Fruit fly (Drosophila melanogaster): ENCODE results near the gene Rtel1.

Rtel1 gene

DNA sequence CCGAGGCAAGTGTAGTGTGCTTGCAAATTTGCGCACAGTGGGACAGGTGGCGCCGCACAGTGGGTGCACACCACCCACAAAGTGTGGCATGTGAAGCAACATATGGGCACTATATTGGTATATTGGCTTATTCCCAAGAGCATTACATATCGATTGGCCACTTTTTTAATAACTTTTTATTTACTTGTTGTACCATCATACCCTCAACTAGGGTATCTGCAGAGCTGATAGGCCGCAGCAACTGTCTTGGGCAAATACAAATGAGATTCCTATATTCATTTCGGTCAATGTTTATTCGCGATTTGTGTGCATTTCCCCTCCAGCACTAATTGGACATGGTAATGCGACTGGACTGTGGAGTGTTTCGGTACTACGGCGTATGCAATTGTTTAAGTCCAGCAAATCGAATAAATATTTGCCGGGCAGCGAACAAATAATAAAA, 22.8 kb upstream of the Rtel1 start (continued):
- TF ChIP-seq CG15514 (GFP tag; optimal IDR thresholded peaks at IDR 0.05) = peak; percentile 6
- TF ChIP-seq gcm (GFP tag; optimal IDR thresholded peaks at IDR 0.05) = peak; percentile 35
- TF ChIP-seq unc-4 (GFP tag; IDR thresholded peaks at IDR 0.05; ENCODE audit: partially characterized antibody) = no peak
- TF ChIP-seq CG32532 (GFP tag; IDR thresholded peaks at IDR 0.05) = peak; percentile 36; the same call in 1 of the 2 replicates
- peak; percentile 51; the same call in 1 of the 3 replicates for TF ChIP-seq CG11093 (GFP tag; IDR thresholded peaks at IDR 0.05)
- TF ChIP-seq CG8944 (GFP tag; optimal IDR thresholded peaks at IDR 0.05) = peak; percentile 65
- peak; percentile 39 for TF ChIP-seq CG12219 (GFP tag; optimal IDR thresholded peaks at IDR 0.05)
- peak; percentile 27 for TF ChIP-seq fd96Cb (tag; optimal IDR thresholded peaks at IDR 0.05)
- peak; percentile 26 for TF ChIP-seq CG6654 (GFP tag; optimal IDR thresholded peaks at IDR 0.05)
- peak; percentile 64 for TF ChIP-seq CG17359 (tag; optimal IDR thresholded peaks at IDR 0.05)
- peak; percentile 49 for TF ChIP-seq CG11723 (GFP tag; optimal IDR thresholded peaks at IDR 0.05)
- peak; percentile 67 for TF ChIP-seq gem (tag; optimal IDR thresholded peaks at IDR 0.05)
- TF ChIP-seq Hey (tag; optimal IDR thresholded peaks at IDR 0.05) = no peak
- TF ChIP-seq CG10431 (GFP tag; optimal IDR thresholded peaks at IDR 0.05) = no peak
- peak; percentile 46 for TF ChIP-seq phol (tag; optimal IDR thresholded peaks at IDR 0.05)
- TF ChIP-seq ac (GFP tag; optimal IDR thresholded peaks at IDR 0.05) = peak; percentile 22
- TF ChIP-seq CG31441 (GFP tag; IDR thresholded peaks at IDR 0.05) = peak; percentile 67
- no peak for TF ChIP-seq CG6791 (GFP tag; IDR thresholded peaks at IDR 0.05; ENCODE audit: partially characterized antibody)

DNA sequence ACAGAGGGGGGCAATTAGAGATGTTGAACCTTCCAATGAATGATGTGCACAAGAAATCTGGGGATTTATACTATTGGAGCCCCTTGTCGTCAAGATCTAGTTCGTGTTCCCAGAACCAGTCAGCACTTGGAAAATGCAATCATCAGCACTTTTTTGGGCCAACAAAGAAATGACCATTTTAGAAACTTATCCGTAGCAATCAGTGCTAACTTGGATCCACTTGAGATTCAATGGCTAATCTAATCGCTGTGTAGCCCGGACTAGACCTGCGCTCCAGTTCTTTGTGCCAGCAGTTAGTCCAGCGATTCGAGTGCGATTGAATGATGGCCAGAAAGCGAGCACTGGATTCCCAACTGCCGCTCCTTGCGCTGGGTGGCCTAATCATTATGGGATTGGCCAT, 15.1 kb upstream of the Rtel1 start, which contains the start of gene CG15773:
Gene CG15773 (plus strand): TSS at position 301 of the 400 bp plus-strand sequence.
- TF ChIP-seq Dbx (GFP tag; IDR thresholded peaks at IDR 0.05) = no peak
- TF ChIP-seq CG34376 (GFP tag; optimal IDR thresholded peaks at IDR 0.05) = no peak
- TF ChIP-seq CG7556 (GFP tag; optimal IDR thresholded peaks at IDR 0.05) = no peak
- peak; percentile 26 for TF ChIP-seq grn (GFP tag; optimal IDR thresholded peaks at IDR 0.05)
- TF ChIP-seq Hr3 (GFP tag; optimal IDR thresholded peaks at IDR 0.05) = no peak
- no peak for TF ChIP-seq Sox102F (GFP tag; optimal IDR thresholded peaks at IDR 0.05)
- TF ChIP-seq exex (tag; optimal IDR thresholded peaks at IDR 0.05) = peak; percentile 8
- no peak for TF ChIP-seq CG14441 (GFP tag; IDR thresholded peaks at IDR 0.05)
- TF ChIP-seq Lpt (GFP tag; optimal IDR thresholded peaks at IDR 0.05) = no peak
- no peak for TF ChIP-seq CG13894 (tag; optimal IDR thresholded peaks at IDR 0.05)
- TF ChIP-seq MTF-1 (GFP tag; optimal IDR thresholded peaks at IDR 0.05; ENCODE audit: borderline replicate concordance) = no peak
- TF ChIP-seq CG15514 (GFP tag; optimal IDR thresholded peaks at IDR 0.05) = peak; percentile 84
- TF ChIP-seq ATbp (GFP tag; optimal IDR thresholded peaks at IDR 0.05) = no peak
- no peak for TF ChIP-seq CG4282 (GFP tag; optimal IDR thresholded peaks at IDR 0.05)
- no peak for TF ChIP-seq Dip2 (GFP tag; IDR thresholded peaks at IDR 0.05)
- no peak for TF ChIP-seq CG2199 (GFP tag; IDR thresholded peaks at IDR 0.05)
- TF ChIP-seq Ets65A (GFP tag) = no peak

DNA sequence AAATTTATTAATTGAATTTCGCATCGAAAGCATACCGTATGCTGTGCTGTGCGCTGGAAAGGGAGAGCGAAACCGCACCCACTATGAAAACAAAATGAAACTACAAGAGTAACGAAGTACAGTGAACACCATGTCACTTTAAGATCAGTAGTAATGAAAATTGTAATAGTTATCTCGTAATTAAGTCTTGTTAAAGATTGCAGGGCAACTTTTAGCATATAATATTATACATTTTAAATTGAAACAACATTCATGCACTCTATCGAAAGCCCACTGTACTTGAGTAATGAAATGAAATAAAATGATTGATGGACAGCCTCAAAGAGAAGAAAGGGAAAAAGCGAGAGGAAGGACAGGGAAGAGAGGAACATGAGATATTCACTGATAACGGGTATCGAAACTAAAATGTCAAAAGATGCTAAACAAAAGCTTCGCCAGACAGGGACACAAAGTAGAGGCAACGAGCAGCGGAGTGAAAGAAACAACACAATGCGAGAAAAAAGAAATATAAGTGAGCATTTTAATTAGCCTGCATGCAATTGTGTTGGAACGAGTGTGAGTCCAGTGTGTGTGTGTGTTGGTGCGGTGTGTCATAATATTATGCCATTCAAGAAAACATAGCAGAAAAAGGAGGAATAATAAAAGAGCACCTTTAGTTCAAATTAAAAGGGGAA, 12.1 kb upstream of the Rtel1 start:
- TF ChIP-seq danr (GFP tag; IDR thresholded peaks at IDR 0.05) = no peak
- peak; percentile 40 for TF ChIP-seq jumu (GFP tag; optimal IDR thresholded peaks at IDR 0.05)
- peak; percentile 36 for TF ChIP-seq Fer2 (tag; optimal IDR thresholded peaks at IDR 0.05)
- TF ChIP-seq knrl (GFP tag; IDR thresholded peaks at IDR 0.05; ENCODE audit: partially characterized antibody) = no peak
- peak; percentile 61 for TF ChIP-seq CG12299 (tag; optimal IDR thresholded peaks at IDR 0.05)
- peak; percentile 7 for TF ChIP-seq CG31365 (tag; optimal IDR thresholded peaks at IDR 0.05)
- peak; percentile 86 for TF ChIP-seq Oli (tag; optimal IDR thresholded peaks at IDR 0.05)
- TF ChIP-seq sd (tag; optimal IDR thresholded peaks at IDR 0.05) = peak; percentile 41
- TF ChIP-seq br (optimal IDR thresholded peaks at IDR 0.05) = no peak
- peak; percentile 64 for TF ChIP-seq CG10209 (GFP tag; optimal IDR thresholded peaks at IDR 0.05)
- no peak for TF ChIP-seq ab (GFP tag; optimal IDR thresholded peaks at IDR 0.05)
- TF ChIP-seq CG10654 (GFP tag; optimal IDR thresholded peaks at IDR 0.05) = peak; percentile 48
- no peak for TF ChIP-seq Spps (tag; optimal IDR thresholded peaks at IDR 0.05)
- TF ChIP-seq bcd (GFP tag; optimal IDR thresholded peaks at IDR 0.05) = peak; percentile 18
- peak; percentile 51 for TF ChIP-seq nom (GFP tag; optimal IDR thresholded peaks at IDR 0.05)

Data from whole organism, embryonic.